Worm (Caenorhabditis elegans) whole organism, L4 larva: ENCODE measurements around the gene oig-8.

ENCODE experiments used
- egl-27 ChIP-seq: sonication (generic microtip); optimal IDR thresholded peaks from 3 replicates; lab custom pipeline; 2017; ENCODE audit warnings: missing biosample characterization, missing genetic modification reagents, missing genetic modification characterization
- lin-15B ChIP-seq: fragments of 150-350 bp; sonication (generic microtip); optimal IDR thresholded peaks from 3 replicates; lab custom pipeline; 2014; ENCODE audit warnings: missing biosample characterization, missing genetic modification characterization
- nhr-76 ChIP-seq: fragments of 150-350 bp; optimal IDR thresholded peaks from 2 replicates; lab custom pipeline; 2014; ENCODE audit warnings: missing biosample characterization, missing genetic modification characterization

DNA sequence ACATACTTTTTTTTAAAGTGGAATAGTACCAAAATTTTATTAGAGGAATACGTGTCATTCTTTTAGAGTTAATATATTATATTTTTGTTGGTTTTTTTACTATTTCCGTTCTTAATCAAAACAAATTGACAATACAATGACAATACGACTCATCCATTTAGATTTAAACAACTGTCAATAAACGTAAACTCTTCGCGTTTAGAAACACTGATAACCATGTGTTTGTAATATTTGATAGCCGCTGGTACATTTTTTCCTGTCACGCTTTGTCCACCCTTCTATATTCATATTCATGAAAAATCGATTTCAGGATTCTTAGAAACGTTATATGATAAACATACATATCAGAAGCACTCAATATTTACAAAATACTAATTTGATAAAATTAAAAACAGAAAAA is 14.9 kb upstream of the oig-8 start:
- no peak for TF ChIP-seq egl-27 (tag; lab: Kevin White, UChicago)
- TF ChIP-seq lin-15B (tag; lab: Kevin White, UChicago) = no peak
- no peak for TF ChIP-seq nhr-76 (tag; lab: Kevin White, UChicago)
